Worm (Caenorhabditis elegans) whole organism, L3 larva: Measurements from ENCODE around the gene nhr-238.

ENCODE experiments used
- R02D3.7 ChIP-seq: fragments of 150-350 bp; optimal IDR thresholded peaks from 2 replicates; lab custom pipeline; 2014; ENCODE audit warnings: missing biosample characterization, missing genetic modification characterization
- ZK546.5 ChIP-seq: sonication (generic microtip); optimal IDR thresholded peaks from 2 replicates; lab custom pipeline; 2017; ENCODE audit warnings: missing biosample characterization, missing genetic modification characterization
- aly-2 ChIP-seq: fragments of 150-350 bp; optimal IDR thresholded peaks from 2 replicates; lab custom pipeline; 2014; ENCODE audit warnings: missing biosample characterization, missing genetic modification characterization
- ama-1 ChIP-seq: fragments of 150-350 bp; optimal IDR thresholded peaks from 2 replicates; lab custom pipeline; 2018
- ceh-28 ChIP-seq: fragments of 150-350 bp; optimal IDR thresholded peaks from 2 replicates; lab custom pipeline; 2014; ENCODE audit warnings: missing biosample characterization, missing genetic modification reagents, missing genetic modification characterization
- ceh-82 ChIP-seq: fragments of 150-350 bp; optimal IDR thresholded peaks from 2 replicates; lab custom pipeline; 2014; ENCODE audit warnings: missing biosample characterization, missing genetic modification characterization
- ceh-9 ChIP-seq: sonication (generic microtip); optimal IDR thresholded peaks from 2 replicates; lab custom pipeline; 2018; ENCODE audit warnings: missing biosample characterization, missing genetic modification characterization
- daf-12 ChIP-seq: fragments of 150-350 bp; optimal IDR thresholded peaks from 2 replicates; lab custom pipeline; 2014; ENCODE audit warnings: missing biosample characterization, missing genetic modification reagents, missing genetic modification characterization
- egl-27 ChIP-seq: sonication (generic microtip); optimal IDR thresholded peaks from 4 replicates; lab custom pipeline; 2017; ENCODE audit warnings: missing biosample characterization, missing genetic modification reagents, missing genetic modification characterization
- elt-1 ChIP-seq: fragments of 150-350 bp; optimal IDR thresholded peaks from 2 replicates; lab custom pipeline; 2014; ENCODE audit warnings: missing biosample characterization, missing genetic modification characterization
- elt-2 ChIP-seq: sonication (generic microtip); optimal IDR thresholded peaks from 2 replicates; lab custom pipeline; 2016; ENCODE audit warnings: missing genetic modification reagents, mild to moderate bottlenecking, missing genetic modification characterization, missing compliant biosample characterization
- elt-3 ChIP-seq, 3 experiments: fragments of 150-350 bp in 1 of 3; sonication (generic microtip) in 2 of 3; optimal IDR thresholded peaks; 2 replicates in 2 of 3; 4 replicates in 1 of 3; lab custom pipeline; 2014 to 2017; ENCODE audit warnings: missing biosample characterization in 3 of 3, missing genetic modification characterization in 3 of 3
- eor-1 ChIP-seq, 2 experiments: fragments of 150-350 bp; optimal IDR thresholded peaks; 2 replicates each; lab custom pipeline; 2014 to 2018; ENCODE audit warnings: missing biosample characterization in 2 of 2, missing genetic modification characterization in 2 of 2
- fkh-2 ChIP-seq: fragments of 150-350 bp; optimal IDR thresholded peaks from 2 replicates; lab custom pipeline; 2014; ENCODE audit warnings: missing biosample characterization, missing genetic modification reagents, missing genetic modification characterization
- fos-1 ChIP-seq: fragments of 150-350 bp; optimal IDR thresholded peaks from 2 replicates; lab custom pipeline; 2014; ENCODE audit warnings: missing biosample characterization, missing genetic modification characterization
- hmg-11 ChIP-seq: sonication (generic microtip); optimal IDR thresholded peaks from 2 replicates; lab custom pipeline; 2016; ENCODE audit warnings: missing genetic modification characterization, missing compliant biosample characterization
- jun-1 ChIP-seq: fragments of 150-350 bp; optimal IDR thresholded peaks from 2 replicates; lab custom pipeline; 2014; ENCODE audit warnings: missing biosample characterization, missing genetic modification reagents, missing genetic modification characterization
- lin-15B ChIP-seq: fragments of 150-350 bp; optimal IDR thresholded peaks from 2 replicates; lab custom pipeline; 2014; ENCODE audit warnings: missing biosample characterization, missing genetic modification characterization
- lin-39 ChIP-seq: fragments of 150-350 bp; optimal IDR thresholded peaks from 2 replicates; lab custom pipeline; 2018; ENCODE audit warnings: missing biosample characterization, missing genetic modification reagents, missing genetic modification characterization
- lsy-12 ChIP-seq: sonication (generic microtip); optimal IDR thresholded peaks from 2 replicates; lab custom pipeline; 2016; ENCODE audit warnings: mild to moderate bottlenecking, missing genetic modification characterization, missing compliant biosample characterization
- mdl-1 ChIP-seq: fragments of 150-350 bp; optimal IDR thresholded peaks from 2 replicates; lab custom pipeline; 2014; ENCODE audit warnings: missing biosample characterization, missing genetic modification characterization
- mml-1 ChIP-seq: fragments of 150-350 bp; sonication (generic microtip); optimal IDR thresholded peaks from 3 replicates; lab custom pipeline; 2014; ENCODE audit warnings: missing biosample characterization, missing genetic modification characterization
- nfya-1 ChIP-seq: sonication (generic microtip); optimal IDR thresholded peaks from 2 replicates; lab custom pipeline; 2017; ENCODE audit warnings: missing genetic modification characterization, mild to moderate bottlenecking, missing compliant biosample characterization, antibody characterized with exemption, moderate library complexity; ENCODE audit not compliant: insufficient read depth
- nhr-12 ChIP-seq: fragments of 150-350 bp; optimal IDR thresholded peaks from 2 replicates; lab custom pipeline; 2014; ENCODE audit warnings: missing biosample characterization, missing genetic modification characterization
- nhr-23 ChIP-seq: fragments of 150-350 bp; optimal IDR thresholded peaks from 2 replicates; lab custom pipeline; 2014; ENCODE audit warnings: missing biosample characterization, missing genetic modification reagents, missing genetic modification characterization
- nhr-237 ChIP-seq: fragments of 150-350 bp; optimal IDR thresholded peaks from 2 replicates; lab custom pipeline; 2014; ENCODE audit warnings: missing biosample characterization, missing genetic modification characterization
- nhr-25 ChIP-seq: sonication (generic microtip); optimal IDR thresholded peaks from 2 replicates; lab custom pipeline; 2017; ENCODE audit warnings: missing biosample characterization, missing genetic modification characterization
- nhr-28 ChIP-seq: fragments of 150-350 bp; optimal IDR thresholded peaks from 2 replicates; lab custom pipeline; 2014; ENCODE audit warnings: missing biosample characterization, missing genetic modification characterization
- nhr-43 ChIP-seq: sonication (generic microtip); optimal IDR thresholded peaks from 2 replicates; lab custom pipeline; 2016; ENCODE audit warnings: mild to moderate bottlenecking, missing genetic modification characterization, missing compliant biosample characterization; ENCODE audit not compliant: poor library complexity, severe bottlenecking
- nhr-67 ChIP-seq: fragments of 150-350 bp; optimal IDR thresholded peaks from 2 replicates; lab custom pipeline; 2014; ENCODE audit warnings: missing biosample characterization, missing genetic modification characterization
- nhr-76 ChIP-seq: fragments of 150-350 bp; sonication (generic microtip); optimal IDR thresholded peaks from 5 replicates; lab custom pipeline; 2014; ENCODE audit warnings: missing biosample characterization, missing genetic modification characterization
- pqm-1 ChIP-seq: fragments of 150-350 bp; optimal IDR thresholded peaks from 2 replicates; lab custom pipeline; 2017; ENCODE audit warnings: missing biosample characterization, missing genetic modification characterization, inconsistent platforms
- skn-1 ChIP-seq: fragments of 150-350 bp; optimal IDR thresholded peaks from 2 replicates; lab custom pipeline; 2014; ENCODE audit warnings: missing biosample characterization, missing genetic modification characterization
- tbx-2 ChIP-seq: sonication (generic microtip); optimal IDR thresholded peaks from 2 replicates; lab custom pipeline; 2016; ENCODE audit warnings: mild to moderate bottlenecking, missing genetic modification characterization, missing compliant biosample characterization
- unc-62 ChIP-seq: fragments of 150-350 bp; sonication (generic microtip); optimal IDR thresholded peaks from 4 replicates; lab custom pipeline; 2014; ENCODE audit warnings: missing biosample characterization, missing genetic modification reagents, missing genetic modification characterization
- zag-1 ChIP-seq: fragments of 150-350 bp; optimal IDR thresholded peaks from 2 replicates; lab custom pipeline; 2014; ENCODE audit warnings: missing biosample characterization, missing genetic modification characterization
- ztf-11 ChIP-seq: fragments of 150-350 bp; optimal IDR thresholded peaks from 2 replicates; lab custom pipeline; 2014; ENCODE audit warnings: missing biosample characterization, missing genetic modification characterization

nhr-238 gene

DNA sequence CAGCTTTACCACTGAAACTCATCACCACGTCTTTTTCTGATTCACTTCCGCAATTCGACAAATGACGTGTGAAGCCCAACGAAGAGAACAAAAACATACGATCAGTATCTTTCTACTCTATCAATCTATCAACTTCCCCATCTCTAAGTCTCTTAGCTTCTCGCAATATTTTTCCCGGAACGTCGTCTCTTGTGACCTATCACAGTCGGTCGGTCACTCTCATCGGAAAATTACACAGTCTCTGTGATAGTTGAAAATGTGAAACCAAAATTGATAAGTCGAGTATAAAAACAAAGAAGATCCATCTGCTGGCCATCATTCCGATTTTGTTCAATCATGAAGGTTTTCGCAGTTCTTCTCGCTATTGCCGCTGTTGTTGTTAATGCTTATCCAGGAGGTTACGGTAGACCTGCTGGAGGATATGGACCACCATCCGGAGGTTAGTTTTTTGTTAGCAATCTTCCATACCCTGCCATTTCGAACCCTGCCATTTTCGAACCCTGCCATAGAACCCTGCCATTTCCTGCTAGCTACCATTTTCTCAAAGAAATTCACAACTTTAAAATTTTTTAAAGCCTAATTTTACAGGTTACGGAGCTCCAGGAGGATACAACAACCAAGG, 35.3 kb downstream of the nhr-238 start, which contains the start of gene F16B4.4:
Gene F16B4.4, plus strand, starts transcription at position 221 of the 622 bp plus-strand sequence.
- TF ChIP-seq nhr-25 (peak; percentile 46), ceh-28 (tag; lab: Kevin White, UChicago) (peak; percentile 39), elt-1 (tag; lab: Kevin White, UChicago) (no peak), nhr-23 (tag; lab: Kevin White, UChicago) (peak; percentile 19), nhr-43 (tag; lab: Kevin White, UChicago) (peak; percentile 66), mdl-1 (tag; lab: Kevin White, UChicago) (no peak), ama-1 (lab: Kevin White, UChicago) (peak; percentile 63), eor-1 (tag; optimal IDR thresholded peaks at IDR 0.05; lab: Kevin White, UChicago) (no peak), lin-39 (tag; lab: Kevin White, UChicago) (no peak), lsy-12 (peak; percentile 5)

DNA sequence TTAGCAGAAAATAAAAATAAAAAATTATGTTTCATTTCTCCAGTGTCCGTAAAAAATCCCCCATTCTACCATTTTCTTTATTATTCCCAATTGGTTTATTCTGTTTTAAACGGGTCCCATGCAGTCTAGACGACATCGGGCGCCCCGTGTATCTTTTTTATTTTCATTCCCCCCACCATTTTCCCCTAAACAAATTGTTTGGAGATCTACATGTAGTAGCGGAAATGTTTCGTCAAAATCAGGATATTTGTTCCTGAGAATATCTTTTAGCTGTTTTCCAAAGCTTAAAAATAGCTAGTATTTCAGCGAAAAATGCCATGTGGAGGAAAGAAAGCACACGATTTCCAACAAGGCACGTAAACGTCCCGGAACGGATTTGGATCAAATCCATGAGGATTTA, 41.1 kb downstream of the nhr-238 start, which contains the start of gene F16B4.5:
Gene F16B4.5, plus strand, starts transcription at position 301 of the 400 bp plus-strand sequence.
- TF ChIP-seq nhr-43 (tag; lab: Kevin White, UChicago) (no peak), nhr-23 (tag; lab: Kevin White, UChicago) (no peak), zag-1 (tag; lab: Kevin White, UChicago) (no peak), nhr-67 (tag; lab: Kevin White, UChicago) (no peak), R02D3.7 (tag; lab: Kevin White, UChicago) (no peak), ztf-11 (tag; lab: Kevin White, UChicago) (no peak), jun-1 (tag; lab: Kevin White, UChicago) (no peak), mdl-1 (tag; lab: Kevin White, UChicago) (no peak), ZK546.5 (tag; lab: Kevin White, UChicago) (no peak), daf-12 (tag; lab: Kevin White, UChicago) (no peak), mml-1 (tag; lab: Kevin White, UChicago) (no peak), skn-1 (no peak), nfya-1 (tag; lab: Kevin White, UChicago) (no peak), egl-27 (tag; lab: Kevin White, UChicago) (no peak), elt-2 (no peak), nhr-25 (no peak)

- TF ChIP-seq nfya-1 (tag; lab: Kevin White, UChicago) (no peak), nhr-23 (tag; lab: Kevin White, UChicago) (no peak), nhr-25 (no peak), fos-1 (tag; lab: Kevin White, UChicago) (no peak), nhr-12 (tag; lab: Kevin White, UChicago) (no peak), ceh-9 (no peak), unc-62 (no peak), elt-1 (tag; lab: Kevin White, UChicago) (no peak), ceh-82 (no peak), nhr-67 (tag; lab: Kevin White, UChicago) (no peak), aly-2 (tag; lab: Kevin White, UChicago) (no peak), zag-1 (tag; lab: Kevin White, UChicago) (no peak), hmg-11 (no peak), tbx-2 (tag; lab: Kevin White, UChicago) (no peak)
- TF ChIP-seq, all 47 proteins: peak for 0
Measured at ce11 chrV:1586906-1587305, 42.3 kb downstream of the nhr-238 start, which contains the start of gene F16B4.6. TSS of gene F16B4.6 (plus strand) at chrV:1587206.

- no peak for TF ChIP-seq elt-3 (tag; optimal IDR thresholded peaks at IDR 0.05; lab: Kevin White, UChicago)
- TF ChIP-seq nhr-28 (tag; lab: Kevin White, UChicago), result no peak
- no peak for TF ChIP-seq eor-1 (tag; optimal IDR thresholded peaks at IDR 0.05; lab: Kevin White, UChicago)
- no peak for TF ChIP-seq fkh-2 (tag; lab: Kevin White, UChicago)
Measured at ce11 chrV:1585411-1585810, 43.8 kb downstream of the nhr-238 start, which contains the start of gene F16B4.7. TSS of gene F16B4.7 (plus strand) at chrV:1585711.

DNA sequence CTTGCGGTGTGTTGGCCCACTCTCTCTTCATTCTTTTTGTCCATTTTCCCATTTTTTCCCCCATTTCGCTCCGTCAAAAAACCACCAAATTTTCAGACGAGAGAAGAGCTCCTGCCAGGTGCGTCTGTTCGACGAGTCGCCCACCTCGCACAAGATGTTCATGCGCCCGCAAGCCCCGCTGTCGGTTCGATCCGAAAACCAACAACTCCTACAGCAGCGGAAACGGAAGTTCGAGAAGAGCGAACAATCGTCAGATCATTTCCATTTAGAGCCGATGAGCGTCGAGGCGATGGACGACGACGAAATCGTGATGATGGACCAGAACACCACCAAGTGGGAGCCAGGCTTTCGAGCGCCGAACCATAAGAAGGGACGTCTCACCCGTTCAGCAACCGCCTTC, 46.0 kb downstream of the nhr-238 start:
- TF ChIP-seq ztf-11 (tag; lab: Kevin White, UChicago), result no peak
- no peak for TF ChIP-seq zag-1 (tag; lab: Kevin White, UChicago)
- TF ChIP-seq lsy-12, result no peak
- no peak for TF ChIP-seq egl-27 (tag; lab: Kevin White, UChicago)
- TF ChIP-seq nhr-23 (tag; lab: Kevin White, UChicago), result no peak
- TF ChIP-seq eor-1 (tag; optimal IDR thresholded peaks at IDR 0.05; lab: Kevin White, UChicago), result no peak
- no peak for TF ChIP-seq mdl-1 (tag; lab: Kevin White, UChicago)
- TF ChIP-seq skn-1, result no peak
- no peak for TF ChIP-seq nhr-76 (tag; lab: Kevin White, UChicago)
- no peak for TF ChIP-seq ceh-9
- TF ChIP-seq lin-15B, result no peak
- TF ChIP-seq R02D3.7 (tag; lab: Kevin White, UChicago), result no peak
- no peak for TF ChIP-seq nhr-237 (tag; lab: Kevin White, UChicago)
- no peak for TF ChIP-seq pqm-1 (tag; lab: Kevin White, UChicago)
- TF ChIP-seq ZK546.5 (tag; lab: Kevin White, UChicago), result no peak
- no peak for TF ChIP-seq nhr-25
- TF ChIP-seq, all 47 proteins: peak for 0
